Fruit fly (Drosophila melanogaster) S2 (cell line): ENCODE measurements around the gene yem.

Experiments used
- CG8478 ChIP-seq: fragments of >200 bp; optimal IDR thresholded peaks from 2 replicates; lab custom pipeline; 2018
- CTCF ChIP-seq, 2 experiments: fragments of >200 bp; optimal IDR thresholded peaks; 2 replicates each; lab custom pipeline; 2018

- no peak for TF ChIP-seq CG8478 (lab: Kevin White, UChicago)
- TF ChIP-seq CTCF (optimal IDR thresholded peaks at IDR 0.05; lab: Kevin White, UChicago), result no peak
Measured at dm6 chr3R:29138407-29138806, 15.7 kb upstream of the yem start, which contains the start of the genes Alg13 and superdeath.
